Worm (Caenorhabditis elegans): ENCODE measurements around the gene C34B4.2.
A peak's percentile ranks its signal among the peaks of the same experiment; 100 is the strongest.

DNA sequence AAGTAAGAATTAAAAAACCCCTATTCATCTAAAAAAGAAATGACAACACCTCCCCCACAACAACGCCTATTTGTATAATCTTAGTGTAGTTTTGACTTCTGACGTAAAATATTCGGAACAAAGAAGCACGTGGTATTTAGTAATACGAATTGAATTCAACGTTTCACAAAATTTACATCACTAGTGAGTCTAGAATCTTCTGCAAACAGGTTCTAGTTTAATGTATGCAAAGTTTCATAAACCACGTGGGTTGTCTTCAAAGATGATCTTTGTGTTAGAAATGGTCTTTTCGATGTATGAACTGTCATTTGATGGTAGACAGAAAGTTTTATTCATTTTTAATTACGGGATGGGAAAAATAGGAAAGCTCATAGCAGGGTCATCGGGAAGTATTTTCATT, 9.7 kb upstream of the C34B4.2 start:
- TF ChIP-seq ceh-16 (tag; optimal IDR thresholded peaks at IDR 0.05) (no peak), lin-39 (tag; optimal IDR thresholded peaks at IDR 0.05) (no peak), elt-3 (tag; optimal IDR thresholded peaks at IDR 0.05) (no peak), nhr-25 (tag; optimal IDR thresholded peaks at IDR 0.05) (peak; percentile 51), R02D3.7 (tag; optimal IDR thresholded peaks at IDR 0.05) (no peak), skn-1 (tag; optimal IDR thresholded peaks at IDR 0.05) (no peak), aly-2 (tag; optimal IDR thresholded peaks at IDR 0.05) (no peak), mdl-1 (tag; optimal IDR thresholded peaks at IDR 0.05) (no peak), unc-39 (tag; optimal IDR thresholded peaks at IDR 0.05) (no peak)
